Fruit fly (Drosophila melanogaster): Measurements from ENCODE around the gene Mst84B.

Mst84B gene

DNA sequence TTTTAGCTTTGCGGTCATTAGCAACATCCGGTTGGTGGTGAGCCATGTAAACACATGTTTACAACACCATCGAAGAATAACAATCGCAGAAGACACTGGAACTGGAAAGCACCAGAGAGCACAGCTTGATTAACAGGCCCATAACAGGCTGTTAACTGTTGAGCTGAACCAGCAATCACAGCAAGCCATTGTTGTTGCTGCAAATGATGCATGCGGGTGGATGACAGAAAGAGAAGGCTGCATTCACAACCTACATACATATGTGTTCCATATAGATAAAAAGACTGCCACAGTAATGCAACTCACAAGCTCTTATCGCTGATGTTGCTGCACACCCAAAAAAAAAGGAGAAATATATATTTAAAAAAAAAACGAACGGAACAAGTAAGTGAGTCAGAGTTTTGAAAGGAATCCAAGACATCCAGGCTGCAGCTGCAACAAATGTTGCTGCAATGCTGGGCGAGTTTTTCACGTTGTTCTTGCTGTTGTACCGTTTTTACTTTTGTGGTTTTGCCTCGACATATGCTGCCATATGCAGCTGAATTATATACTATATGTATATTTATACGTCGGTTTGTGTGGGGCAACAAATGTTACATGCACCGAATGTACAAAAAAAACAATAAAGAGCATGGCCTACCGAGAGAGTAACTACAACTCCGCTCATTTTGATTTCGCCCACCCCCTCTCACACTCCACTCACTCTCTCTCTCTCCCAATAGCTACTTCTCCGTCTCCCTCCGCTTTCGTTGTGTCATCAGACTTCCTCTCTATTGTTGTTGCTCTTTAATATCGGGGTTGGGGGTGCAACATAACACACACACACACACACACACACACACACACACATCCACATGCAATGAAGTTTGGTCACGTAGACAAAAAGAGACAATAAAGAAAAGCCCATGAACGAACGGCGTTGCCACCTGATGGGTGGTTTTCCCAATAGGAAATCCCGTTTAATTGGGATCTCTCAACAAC lies 41.2 kb downstream of the Mst84B start (continued):
- no peak for TF ChIP-seq CG7839 (tag; optimal IDR thresholded peaks at IDR 0.05)
- TF ChIP-seq Drgx (GFP tag; IDR thresholded peaks at IDR 0.05), result 0 out of 2 replicates have a peak, but pooled peaks have one; percentile 16
- peak; percentile 34; the same call in 1 of the 3 replicates for TF ChIP-seq gce (GFP tag; IDR thresholded peaks at IDR 0.05)
- peak; percentile 17 for TF ChIP-seq stwl (tag; optimal IDR thresholded peaks at IDR 0.05)
- peak in 1 of 2 experiments; percentile 92 for TF ChIP-seq insv (GFP tag; optimal IDR thresholded peaks at IDR 0.05)
- no peak for TF ChIP-seq CG8290 (GFP tag; optimal IDR thresholded peaks at IDR 0.05)
- peak in 1 of 2 experiments; percentile 31 for TF ChIP-seq CG8290 (tag; optimal IDR thresholded peaks at IDR 0.05)
- peak; percentile 37 for TF ChIP-seq nom (GFP tag; optimal IDR thresholded peaks at IDR 0.05)
- TF ChIP-seq Doc2 (GFP tag; IDR thresholded peaks at IDR 0.05), result no peak
- no peak for TF ChIP-seq NFAT (GFP tag; IDR thresholded peaks at IDR 0.05)
- no peak for TF ChIP-seq CG9817 (tag; optimal IDR thresholded peaks at IDR 0.05)
- TF ChIP-seq CG12155 (GFP tag; optimal IDR thresholded peaks at IDR 0.05), result no peak
- peak; percentile 42 for TF ChIP-seq CG4707 (GFP tag; optimal IDR thresholded peaks at IDR 0.05)
- no peak for TF ChIP-seq Atf3 (GFP tag; optimal IDR thresholded peaks at IDR 0.05)
- no peak for TF ChIP-seq CG3407 (GFP tag; optimal IDR thresholded peaks at IDR 0.05)
- no peak for TF ChIP-seq da (GFP tag; optimal IDR thresholded peaks at IDR 0.05)
- no peak for TF ChIP-seq CG7372 (GFP tag; IDR thresholded peaks at IDR 0.05)
- TF ChIP-seq H2.0 (GFP tag; IDR thresholded peaks at IDR 0.05), result no peak
- no peak for TF ChIP-seq gt (GFP tag; IDR thresholded peaks at IDR 0.05)
- peak; percentile 31 for TF ChIP-seq kah (GFP tag; optimal IDR thresholded peaks at IDR 0.05)
- no peak for TF ChIP-seq CG10321 (GFP tag; IDR thresholded peaks at IDR 0.05)
- peak; percentile 78 for TF ChIP-seq Med (GFP tag)
- peak; percentile 10; the same call in 1 of the 2 replicates for TF ChIP-seq onecut (GFP tag; IDR thresholded peaks at IDR 0.05)
- TF ChIP-seq CG3726 (GFP tag; IDR thresholded peaks at IDR 0.05), result no peak
- TF ChIP-seq BEAF-32 (GFP tag; optimal IDR thresholded peaks at IDR 0.05), result no peak
- TF ChIP-seq CG6654 (GFP tag; optimal IDR thresholded peaks at IDR 0.05), result no peak
- peak; percentile 7 for TF ChIP-seq nerfin-1 (tag; optimal IDR thresholded peaks at IDR 0.05)
- no peak for TF ChIP-seq CG2712 (tag; optimal IDR thresholded peaks at IDR 0.05)
- TF ChIP-seq CG2116 (GFP tag; optimal IDR thresholded peaks at IDR 0.05), result peak; percentile 11
- no peak for TF ChIP-seq dimm (GFP tag; IDR thresholded peaks at IDR 0.05)
- TF ChIP-seq CG10654 (GFP tag; optimal IDR thresholded peaks at IDR 0.05), result no peak
- no peak for TF ChIP-seq HmgZ (tag; optimal IDR thresholded peaks at IDR 0.05)
- TF ChIP-seq z (GFP tag; IDR thresholded peaks at IDR 0.05), result peak; percentile 78
- TF ChIP-seq CG10979 (tag; optimal IDR thresholded peaks at IDR 0.05), result no peak
- no peak for TF ChIP-seq sim (GFP tag; IDR thresholded peaks at IDR 0.05)
- no peak for TF ChIP-seq CG12391 (tag; optimal IDR thresholded peaks at IDR 0.05)
- no peak for TF ChIP-seq CG17328 (GFP tag; IDR thresholded peaks at IDR 0.05)
- no peak for TF ChIP-seq CG4282 (GFP tag; optimal IDR thresholded peaks at IDR 0.05)
- peak; percentile 91 for TF ChIP-seq crol (GFP tag; IDR thresholded peaks at IDR 0.05)
- no peak for TF ChIP-seq ind (GFP tag; optimal IDR thresholded peaks at IDR 0.05)
- no peak for TF ChIP-seq CG11093 (GFP tag; IDR thresholded peaks at IDR 0.05)
- no peak for TF ChIP-seq phol (tag; optimal IDR thresholded peaks at IDR 0.05)
- TF ChIP-seq CG2678 (tag; optimal IDR thresholded peaks at IDR 0.05), result no peak
- no peak for TF ChIP-seq ac (GFP tag; optimal IDR thresholded peaks at IDR 0.05)
- no peak for TF ChIP-seq Gsc (GFP tag; IDR thresholded peaks at IDR 0.05)
- no peak for TF ChIP-seq ham (GFP tag; IDR thresholded peaks at IDR 0.05)
- TF ChIP-seq aop (GFP tag; IDR thresholded peaks at IDR 0.05), result no peak
- no peak for TF ChIP-seq exex (tag; optimal IDR thresholded peaks at IDR 0.05)
- TF ChIP-seq TFAM (GFP tag; optimal IDR thresholded peaks at IDR 0.05), result no peak
- TF ChIP-seq zen2 (GFP tag; IDR thresholded peaks at IDR 0.05; ENCODE audit: partially characterized antibody), result peak; percentile 48; the same call in 1 of the 3 replicates

Data from whole organism, embryonic.